Worm (Caenorhabditis elegans) whole organism, L2 larva: ENCODE data around the gene C36B7.1.

ENCODE experiments used
- blmp-1 ChIP-seq: sonication (generic microtip); optimal IDR thresholded peaks from 2 replicates; lab custom pipeline; 2017; ENCODE audit warnings: missing genetic modification characterization, mild to moderate bottlenecking, missing compliant biosample characterization, antibody characterized with exemption, moderate library complexity; ENCODE audit not compliant: insufficient read depth
- elt-1 ChIP-seq: fragments of 150-350 bp; optimal IDR thresholded peaks from 2 replicates; lab custom pipeline; 2014; ENCODE audit warnings: missing biosample characterization, missing genetic modification characterization
- lin-39 ChIP-seq: fragments of 150-350 bp; optimal IDR thresholded peaks from 2 replicates; lab custom pipeline; 2014; ENCODE audit warnings: missing biosample characterization, missing genetic modification reagents, missing genetic modification characterization
- mbf-1 ChIP-seq: sonication (generic microtip); optimal IDR thresholded peaks from 2 replicates; lab custom pipeline; 2017; ENCODE audit warnings: missing biosample characterization, missing genetic modification characterization
- nhr-10 ChIP-seq: sonication (generic microtip); optimal IDR thresholded peaks from 2 replicates; lab custom pipeline; 2017; ENCODE audit warnings: missing biosample characterization, missing genetic modification characterization
- nhr-11 ChIP-seq: fragments of 150-350 bp; optimal IDR thresholded peaks from 2 replicates; lab custom pipeline; 2014; ENCODE audit warnings: missing biosample characterization, missing genetic modification characterization
- nhr-12 ChIP-seq: fragments of 150-350 bp; optimal IDR thresholded peaks from 2 replicates; lab custom pipeline; 2014; ENCODE audit warnings: missing biosample characterization, missing genetic modification characterization
- nhr-129 ChIP-seq: fragments of 150-350 bp; optimal IDR thresholded peaks from 2 replicates; lab custom pipeline; 2014; ENCODE audit warnings: missing biosample characterization, missing genetic modification characterization
- sma-3 ChIP-seq: sonication (generic microtip); optimal IDR thresholded peaks from 2 replicates; lab custom pipeline; 2016; ENCODE audit warnings: missing genetic modification reagents, missing genetic modification characterization, missing compliant biosample characterization
- snpc-4 ChIP-seq: fragments of 150-350 bp; optimal IDR thresholded peaks from 2 replicates; lab custom pipeline; 2014; ENCODE audit warnings: missing biosample characterization, missing genetic modification characterization
- unc-55 ChIP-seq: fragments of 150-350 bp; sonication (generic microtip); optimal IDR thresholded peaks from 3 replicates; lab custom pipeline; 2014; ENCODE audit warnings: missing biosample characterization, missing genetic modification reagents, missing genetic modification characterization
- zag-1 ChIP-seq: fragments of 150-350 bp; optimal IDR thresholded peaks from 2 replicates; lab custom pipeline; 2014; ENCODE audit warnings: missing biosample characterization, missing genetic modification characterization
- ztf-1 ChIP-seq: fragments of 200-800 bp; sonication (Bioruptor generic); conservative IDR thresholded peaks from 2 replicates; pipeline ENCODE4 v1.3.6; 2022; ENCODE audit warnings: missing genetic modification characterization, missing compliant biosample characterization

DNA sequence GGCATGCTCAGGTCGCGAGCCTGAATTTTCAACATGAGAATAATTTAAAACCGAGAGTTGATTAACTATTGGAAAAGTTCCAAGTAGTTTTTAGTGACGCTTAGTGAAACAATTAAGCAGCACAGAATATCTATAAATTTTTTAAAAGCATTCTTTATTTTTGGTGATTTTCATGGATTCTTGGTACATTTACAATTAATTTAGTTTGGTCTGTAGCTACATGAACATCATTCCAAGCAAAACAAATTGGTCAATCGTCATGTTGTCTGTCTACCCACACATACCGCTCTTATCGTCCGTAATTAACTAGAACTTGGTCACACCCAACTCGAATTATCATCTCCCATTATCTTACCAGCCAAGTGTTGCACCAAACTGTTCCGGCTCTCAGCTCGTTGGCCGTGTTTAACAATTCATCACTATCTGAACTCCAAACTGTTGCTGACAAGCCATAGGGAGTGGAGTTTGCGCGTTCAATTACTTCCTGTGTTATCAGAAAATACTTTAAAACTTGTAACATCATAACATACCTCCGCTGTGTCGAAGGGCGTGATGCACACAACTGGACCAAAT is 28.1 kb downstream of the C36B7.1 start:
- no peak for TF ChIP-seq lin-39
- TF ChIP-seq snpc-4 (tag; lab: Kevin White, UChicago): no peak
- TF ChIP-seq unc-55 (GFP tag; lab: Kevin White, UChicago): no peak
- no peak for TF ChIP-seq nhr-12 (tag; lab: Kevin White, UChicago)
- no peak for TF ChIP-seq zag-1 (tag; lab: Kevin White, UChicago)
- TF ChIP-seq nhr-10 (tag; lab: Kevin White, UChicago): no peak
- no peak for TF ChIP-seq elt-1
- no peak for TF ChIP-seq ztf-1 (GFP tag; lab: Robert Waterston, UW)
- no peak for TF ChIP-seq nhr-11 (tag; lab: Kevin White, UChicago)
- TF ChIP-seq mbf-1 (tag; lab: Kevin White, UChicago): no peak
- no peak for TF ChIP-seq nhr-129 (tag; lab: Kevin White, UChicago)
- no peak for TF ChIP-seq sma-3 (GFP tag; lab: Kevin White, UChicago)
- TF ChIP-seq blmp-1 (tag; lab: Kevin White, UChicago): no peak
